Fruit fly (Drosophila melanogaster): Measurements from ENCODE around the gene Sfp24Bb.

Gene Sfp24Bb

DNA sequence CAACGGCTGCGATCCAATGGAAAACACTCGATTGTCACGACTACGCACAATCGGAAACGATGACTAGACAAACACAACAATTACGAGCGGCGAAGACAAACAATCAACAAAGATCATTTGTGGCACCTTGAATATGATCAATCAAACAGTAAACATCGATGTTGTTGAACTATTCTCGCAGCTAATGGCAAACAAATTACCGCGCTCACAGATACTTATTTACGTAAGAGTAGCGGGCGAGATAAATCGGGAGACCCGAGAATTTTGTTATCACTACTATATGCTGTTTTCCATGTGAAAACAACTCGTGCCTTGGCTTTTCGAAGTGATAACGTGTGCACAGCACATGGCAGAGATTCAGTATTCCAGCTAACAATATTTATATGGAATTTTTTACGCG is 40.8 kb downstream of the Sfp24Bb start (continued):
- no peak for TF ChIP-seq E2f2 (GFP tag; IDR thresholded peaks at IDR 0.05)
- TF ChIP-seq CG1603 (tag; optimal IDR thresholded peaks at IDR 0.05), result peak; percentile 92
- no peak for TF ChIP-seq Ets65A (GFP tag)
- no peak for TF ChIP-seq CG31388 (GFP tag; optimal IDR thresholded peaks at IDR 0.05)
- no peak for TF ChIP-seq Oli (tag; optimal IDR thresholded peaks at IDR 0.05)
- TF ChIP-seq Lpt (GFP tag; optimal IDR thresholded peaks at IDR 0.05), result no peak
- TF ChIP-seq dimm (GFP tag; IDR thresholded peaks at IDR 0.05), result no peak
- peak; percentile 37; the same call in 1 of the 2 replicates for TF ChIP-seq slbo (GFP tag; IDR thresholded peaks at IDR 0.05)
- TF ChIP-seq D (optimal IDR thresholded peaks at IDR 0.05), result no peak
- TF ChIP-seq D (GFP tag; optimal IDR thresholded peaks at IDR 0.05), result peak; percentile 92
- peak; percentile 80 for TF ChIP-seq CG9876 (GFP tag; optimal IDR thresholded peaks at IDR 0.05)
- no peak for TF ChIP-seq sisA (GFP tag; IDR thresholded peaks at IDR 0.05)
- TF ChIP-seq Dip3 (GFP tag; optimal IDR thresholded peaks at IDR 0.05), result no peak
- peak; percentile 71 for TF ChIP-seq YL-1 (GFP tag; optimal IDR thresholded peaks at IDR 0.05)
- TF ChIP-seq CTCF (GFP tag; optimal IDR thresholded peaks at IDR 0.05), result peak; percentile 41
- TF ChIP-seq Neu2 (GFP tag; optimal IDR thresholded peaks at IDR 0.05; ENCODE audit: borderline replicate concordance), result no peak
- no peak for TF ChIP-seq CG11085 (GFP tag; IDR thresholded peaks at IDR 0.05)
- TF ChIP-seq CG6175 (GFP tag; IDR thresholded peaks at IDR 0.05), result no peak; the same call in 2 of the 3 replicates
- TF ChIP-seq Hr78 (GFP tag; optimal IDR thresholded peaks at IDR 0.05), result no peak
- no peak for TF ChIP-seq Dip2 (GFP tag; IDR thresholded peaks at IDR 0.05)
- TF ChIP-seq ERR (GFP tag; optimal IDR thresholded peaks at IDR 0.05), result no peak
- peak; percentile 85 for TF ChIP-seq CG15514 (GFP tag; optimal IDR thresholded peaks at IDR 0.05)
- TF ChIP-seq Dek (tag; optimal IDR thresholded peaks at IDR 0.05), result peak; percentile 30
- TF ChIP-seq CG14965 (GFP tag; optimal IDR thresholded peaks at IDR 0.05; ENCODE audit: borderline replicate concordance), result no peak
- TF ChIP-seq Ravus (GFP tag; IDR thresholded peaks at IDR 0.05), result no peak
- TF ChIP-seq amos (GFP tag; IDR thresholded peaks at IDR 0.05; ENCODE audit: partially characterized antibody), result no peak
- TF ChIP-seq CG4282 (GFP tag; optimal IDR thresholded peaks at IDR 0.05), result no peak
- TF ChIP-seq chm (GFP tag; IDR thresholded peaks at IDR 0.05), result peak; percentile 26; the same call in 1 of the 2 replicates
- TF ChIP-seq Fer2 (tag; optimal IDR thresholded peaks at IDR 0.05), result no peak
- TF ChIP-seq CG16813 (GFP tag; IDR thresholded peaks at IDR 0.05; ENCODE audit: partially characterized antibody), result no peak
- no peak for TF ChIP-seq hbn (GFP tag; IDR thresholded peaks at IDR 0.05; ENCODE audit: partially characterized antibody)
- TF ChIP-seq CG17802 (tag; optimal IDR thresholded peaks at IDR 0.05), result peak; percentile 34
- TF ChIP-seq CG7271 (tag; optimal IDR thresholded peaks at IDR 0.05), result peak; percentile 80
- no peak for TF ChIP-seq croc (GFP tag; conservative IDR thresholded peaks at IDR 0.05)
- TF ChIP-seq CG8359 (GFP tag; optimal IDR thresholded peaks at IDR 0.05; ENCODE audit: borderline replicate concordance), result peak; percentile 81
- TF ChIP-seq Vsx1 (GFP tag; optimal IDR thresholded peaks at IDR 0.05), result peak; percentile 75
- no peak for TF ChIP-seq Ssrp (tag; optimal IDR thresholded peaks at IDR 0.05)
- peak; percentile 32 for TF ChIP-seq CG30403 (GFP tag; optimal IDR thresholded peaks at IDR 0.05)
- TF ChIP-seq chn (GFP tag; optimal IDR thresholded peaks at IDR 0.05), result peak; percentile 77
- peak; percentile 73 for TF ChIP-seq bigmax (GFP tag; optimal IDR thresholded peaks at IDR 0.05)
- no peak for TF ChIP-seq Ets97D (GFP tag; optimal IDR thresholded peaks at IDR 0.05)
- TF ChIP-seq danr (GFP tag; IDR thresholded peaks at IDR 0.05), result peak; percentile 7; the same call in 1 of the 2 replicates
- TF ChIP-seq grau (tag; optimal IDR thresholded peaks at IDR 0.05), result no peak
- TF ChIP-seq CG7786 (GFP tag; optimal IDR thresholded peaks at IDR 0.05), result peak; percentile 62
- TF ChIP-seq CG32767 (GFP tag; IDR thresholded peaks at IDR 0.05), result 0 out of 2 replicates have a peak, but pooled peaks have one; percentile 21
- 0 out of 2 replicates have a peak, but pooled peaks have one; percentile 35 for TF ChIP-seq CG5953 (GFP tag; IDR thresholded peaks at IDR 0.05)
- TF ChIP-seq z (GFP tag; IDR thresholded peaks at IDR 0.05), result peak; percentile 72; the same call in 2 of the 3 replicates
- TF ChIP-seq CG4820 (GFP tag; optimal IDR thresholded peaks at IDR 0.05), result no peak
- peak; percentile 91 for TF ChIP-seq nau (GFP tag; optimal IDR thresholded peaks at IDR 0.05)
- TF ChIP-seq CG1602 (GFP tag; optimal IDR thresholded peaks at IDR 0.05), result peak; percentile 64
- peak; percentile 82 for TF ChIP-seq caup (GFP tag; optimal IDR thresholded peaks at IDR 0.05; ENCODE audit: severe bottlenecking)

Measured in whole organism, embryonic.